Worm (Caenorhabditis elegans) whole organism, late embryonic: ENCODE data around the gene Y49E10.16.

Experiments used
- K02D7.2 ChIP-seq: sonication (generic microtip); optimal IDR thresholded peaks from 2 replicates; lab custom pipeline; 2017; ENCODE audit warnings: mild to moderate bottlenecking, missing genetic modification characterization, missing compliant biosample characterization
- K09A11.1 ChIP-seq: sonication (generic microtip); optimal IDR thresholded peaks from 2 replicates; lab custom pipeline; 2017; ENCODE audit warnings: antibody characterized with exemption, mild to moderate bottlenecking, missing genetic modification characterization, missing compliant biosample characterization; ENCODE audit not compliant: insufficient read depth
- T23F11.4 ChIP-seq: fragments of 200-800 bp; sonication (Bioruptor generic); optimal IDR thresholded peaks from 2 replicates; lab custom pipeline; 2018; ENCODE audit warnings: mild to moderate bottlenecking, missing genetic modification characterization, missing compliant biosample characterization
- ahr-1 ChIP-seq: sonication (generic microtip); optimal IDR thresholded peaks from 2 replicates; lab custom pipeline; 2016; ENCODE audit warnings: missing genetic modification characterization, missing compliant biosample characterization
- ceh-14 ChIP-seq: sonication (generic microtip); optimal IDR thresholded peaks from 2 replicates; lab custom pipeline; 2016; ENCODE audit warnings: missing genotype, missing genetic modification characterization, missing compliant biosample characterization
- ceh-19 ChIP-seq: fragments of 200-800 bp; sonication (Bioruptor generic); optimal IDR thresholded peaks from 2 replicates; lab custom pipeline; 2018; ENCODE audit warnings: mild to moderate bottlenecking, missing genetic modification characterization, missing compliant biosample characterization
- ceh-2 ChIP-seq: sonication (generic microtip); optimal IDR thresholded peaks from 2 replicates; lab custom pipeline; 2016; ENCODE audit warnings: missing genotype, missing genetic modification characterization, missing compliant biosample characterization
- ceh-24 ChIP-seq: sonication (generic microtip); optimal IDR thresholded peaks from 2 replicates; lab custom pipeline; 2016; ENCODE audit warnings: mild to moderate bottlenecking, missing genetic modification characterization, missing compliant biosample characterization
- ceh-45 ChIP-seq: fragments of 200-800 bp; sonication (Bioruptor generic); IDR thresholded peaks from 2 replicates; pipeline ENCODE4 v1.3.6; 2022; ENCODE audit warnings: missing genetic modification reagents, missing genetic modification characterization, missing compliant biosample characterization
- ceh-48 ChIP-seq: sonication (generic microtip); optimal IDR thresholded peaks from 2 replicates; lab custom pipeline; 2016; ENCODE audit warnings: missing genetic modification characterization, inconsistent platforms, missing compliant biosample characterization
- ceh-9 ChIP-seq: sonication (generic microtip); optimal IDR thresholded peaks from 2 replicates; lab custom pipeline; 2016; ENCODE audit warnings: mild to moderate bottlenecking, missing genetic modification characterization, inconsistent platforms, missing compliant biosample characterization
- che-1 ChIP-seq: sonication (generic microtip); optimal IDR thresholded peaks from 2 replicates; lab custom pipeline; 2016; ENCODE audit warnings: mild to moderate bottlenecking, missing genetic modification characterization, missing compliant biosample characterization
- dmd-4 ChIP-seq: sonication (generic microtip); optimal IDR thresholded peaks from 2 replicates; lab custom pipeline; 2016; ENCODE audit warnings: borderline replicate concordance, missing genetic modification characterization, missing compliant biosample characterization
- dve-1 ChIP-seq: sonication (generic microtip); optimal IDR thresholded peaks from 2 replicates; lab custom pipeline; 2017; ENCODE audit warnings: antibody characterized with exemption, mild to moderate bottlenecking, missing genetic modification characterization, missing compliant biosample characterization
- elt-2 ChIP-seq: sonication (generic microtip); optimal IDR thresholded peaks from 2 replicates; lab custom pipeline; 2016; ENCODE audit warnings: missing genetic modification reagents, missing genetic modification characterization, missing compliant biosample characterization
- ets-4 ChIP-seq: sonication (generic microtip); optimal IDR thresholded peaks from 2 replicates; lab custom pipeline; 2016; ENCODE audit warnings: missing genetic modification characterization, missing compliant biosample characterization
- eyg-1 ChIP-seq: sonication (generic microtip); optimal IDR thresholded peaks from 2 replicates; lab custom pipeline; 2016; ENCODE audit warnings: missing genotype, missing genetic modification characterization, missing compliant biosample characterization
- fkh-6 ChIP-seq: sonication (generic microtip); optimal IDR thresholded peaks from 2 replicates; lab custom pipeline; 2016; ENCODE audit warnings: missing genetic modification characterization, missing compliant biosample characterization
- hlh-15 ChIP-seq: sonication (generic microtip); optimal IDR thresholded peaks from 2 replicates; lab custom pipeline; 2016; ENCODE audit warnings: missing genetic modification characterization, missing compliant biosample characterization
- hlh-30 ChIP-seq: sonication (generic microtip); optimal IDR thresholded peaks from 2 replicates; lab custom pipeline; 2017; ENCODE audit warnings: antibody characterized with exemption, missing genetic modification characterization, missing compliant biosample characterization; ENCODE audit not compliant: insufficient read depth
- hlh-8 ChIP-seq: sonication (generic microtip); optimal IDR thresholded peaks from 2 replicates; lab custom pipeline; 2016; ENCODE audit warnings: missing genotype, missing genetic modification characterization, missing compliant biosample characterization
- lim-6 ChIP-seq: sonication (generic microtip); optimal IDR thresholded peaks from 2 replicates; lab custom pipeline; 2016; ENCODE audit warnings: missing genetic modification characterization, missing compliant biosample characterization
- mec-3 ChIP-seq: sonication (generic microtip); optimal IDR thresholded peaks from 2 replicates; lab custom pipeline; 2016; ENCODE audit warnings: borderline replicate concordance, missing genetic modification characterization, missing compliant biosample characterization
- nfya-1 ChIP-seq: sonication (generic microtip); optimal IDR thresholded peaks from 2 replicates; lab custom pipeline; 2017; ENCODE audit warnings: missing genetic modification characterization, mild to moderate bottlenecking, missing compliant biosample characterization, antibody characterized with exemption, moderate library complexity
- pag-3 ChIP-seq: sonication (generic microtip); optimal IDR thresholded peaks from 2 replicates; lab custom pipeline; 2016; ENCODE audit warnings: missing compliant biosample characterization, missing genetic modification characterization, borderline replicate concordance
- pax-1 ChIP-seq: fragments of 150-350 bp; optimal IDR thresholded peaks from 2 replicates; lab custom pipeline; 2014; ENCODE audit warnings: missing biosample characterization, missing genetic modification characterization
- pha-2 ChIP-seq: sonication (generic microtip); optimal IDR thresholded peaks from 2 replicates; lab custom pipeline; 2017; ENCODE audit warnings: mild to moderate bottlenecking, missing genetic modification characterization, missing compliant biosample characterization
- pha-4 ChIP-seq: fragments of 150-350 bp; optimal IDR thresholded peaks from 2 replicates; lab custom pipeline; 2018; ENCODE audit warnings: missing biosample characterization, missing genetic modification reagents, missing genetic modification characterization
- pqm-1 ChIP-seq: sonication (generic microtip); optimal IDR thresholded peaks from 2 replicates; lab custom pipeline; 2016; ENCODE audit warnings: missing genetic modification characterization, missing compliant biosample characterization
- rnt-1 ChIP-seq: sonication (generic microtip); optimal IDR thresholded peaks from 2 replicates; lab custom pipeline; 2016; ENCODE audit warnings: missing genetic modification characterization, missing compliant biosample characterization
- sdc-2 ChIP-seq: sonication (generic microtip); optimal IDR thresholded peaks from 2 replicates; lab custom pipeline; 2016; ENCODE audit warnings: missing genotype, missing genetic modification characterization, missing compliant biosample characterization
- syd-9 ChIP-seq: sonication (generic microtip); optimal IDR thresholded peaks from 2 replicates; lab custom pipeline; 2016; ENCODE audit warnings: mild to moderate bottlenecking, missing genetic modification characterization, moderate library complexity, missing compliant biosample characterization
- tbx-2 ChIP-seq: sonication (generic microtip); optimal IDR thresholded peaks from 2 replicates; lab custom pipeline; 2016; ENCODE audit warnings: missing genetic modification characterization, missing compliant biosample characterization
- ttx-3 ChIP-seq: sonication (generic microtip); optimal IDR thresholded peaks from 2 replicates; lab custom pipeline; 2016; ENCODE audit warnings: missing genetic modification reagents, missing genetic modification characterization, missing compliant biosample characterization
- unc-86 ChIP-seq: sonication (generic microtip); optimal IDR thresholded peaks from 2 replicates; lab custom pipeline; 2016; ENCODE audit warnings: missing genetic modification characterization, missing compliant biosample characterization
- ztf-16 ChIP-seq: sonication (generic microtip); optimal IDR thresholded peaks from 2 replicates; lab custom pipeline; 2017; ENCODE audit warnings: missing genetic modification characterization, missing compliant biosample characterization

Y49E10.16 gene

ce11 chrIII:12410304-12410703, 20.0 kb upstream of the Y49E10.16 start:
- no peak for TF ChIP-seq ttx-3 (tag; lab: Kevin White, UChicago)
- TF ChIP-seq dve-1 (tag; lab: Kevin White, UChicago): no peak
- no peak for TF ChIP-seq pag-3 (tag; lab: Kevin White, UChicago)
- no peak for TF ChIP-seq ceh-2 (tag; lab: Kevin White, UChicago)
- TF ChIP-seq ceh-48 (tag; lab: Kevin White, UChicago): no peak

- TF ChIP-seq ceh-14 (no peak), ceh-48 (tag; lab: Kevin White, UChicago) (peak; percentile 71)
These were observed 19.2 kb upstream of the Y49E10.16 start for ce11 chrIII:12411059-12411458.

- TF ChIP-seq ttx-3 (tag; lab: Kevin White, UChicago): no peak
- TF ChIP-seq ceh-48 (tag; lab: Kevin White, UChicago): peak; percentile 14
These were observed 18.6 kb upstream of the Y49E10.16 start for ce11 chrIII:12411668-12412067.

ce11 chrIII:12414533-12414932, 15.8 kb upstream of the Y49E10.16 start:
- peak; percentile 91 for TF ChIP-seq nfya-1 (tag; lab: Kevin White, UChicago)
- TF ChIP-seq eyg-1: no peak

ce11 chrIII:12420256-12420655, 10.1 kb upstream of the Y49E10.16 start:
- TF ChIP-seq nfya-1 (tag; lab: Kevin White, UChicago) (peak; percentile 98), ceh-45 (no peak)

- TF ChIP-seq hlh-30 (tag; lab: Kevin White, UChicago) (no peak), ceh-48 (tag; lab: Kevin White, UChicago) (peak; percentile 25)
These were observed 8.6 kb upstream of the Y49E10.16 start, which contains the start of gene tat-1 for ce11 chrIII:12421708-12422107. Gene tat-1 (minus strand): TSS chrIII:12421718.

ce11 chrIII:12424066-12424465, 6.2 kb upstream of the Y49E10.16 start:
- TF ChIP-seq mec-3: no peak

ce11 chrIII:12424663-12425062, 5.6 kb upstream of the Y49E10.16 start:
- TF ChIP-seq dve-1 (tag; lab: Kevin White, UChicago): no peak
- no peak for TF ChIP-seq pha-4 (tag; lab: Kevin White, UChicago)
- TF ChIP-seq tbx-2 (tag; lab: Kevin White, UChicago): no peak
- no peak for TF ChIP-seq ztf-16 (tag; lab: Kevin White, UChicago)
- TF ChIP-seq ceh-24: no peak
- no peak for TF ChIP-seq lim-6 (tag; lab: Kevin White, UChicago)
- no peak for TF ChIP-seq unc-86
- TF ChIP-seq sdc-2: no peak
- no peak for TF ChIP-seq K09A11.1 (tag; lab: Kevin White, UChicago)
- no peak for TF ChIP-seq ceh-9 (tag; lab: Kevin White, UChicago)
- TF ChIP-seq ets-4 (tag; lab: Kevin White, UChicago): no peak
- no peak for TF ChIP-seq fkh-6
- TF ChIP-seq T23F11.4 (GFP tag; lab: Kevin White, UChicago): no peak
- TF ChIP-seq ahr-1 (tag; lab: Kevin White, UChicago): no peak
- TF ChIP-seq ceh-19: no peak

ce11 chrIII:12425846-12426405, 4.4 kb upstream of the Y49E10.16 start:
- TF ChIP-seq ceh-2 (tag; lab: Kevin White, UChicago) (no peak), unc-86 (no peak), hlh-8 (tag; lab: Kevin White, UChicago) (no peak), fkh-6 (no peak), pha-2 (no peak), syd-9 (tag; lab: Kevin White, UChicago) (no peak), dmd-4 (tag; lab: Kevin White, UChicago) (no peak), hlh-30 (tag; lab: Kevin White, UChicago) (no peak), che-1 (tag; lab: Kevin White, UChicago) (no peak), rnt-1 (no peak), ceh-48 (tag; lab: Kevin White, UChicago) (no peak), hlh-15 (no peak), elt-2 (tag; lab: Kevin White, UChicago) (no peak), pqm-1 (tag; lab: Kevin White, UChicago) (no peak), K02D7.2 (no peak), pax-1 (tag; lab: Kevin White, UChicago) (no peak)
